Worm (Caenorhabditis elegans) whole organism, L3 larva: ENCODE data around the gene R155.3.

ENCODE experiments used
- R02D3.7 ChIP-seq: fragments of 150-350 bp; optimal IDR thresholded peaks from 2 replicates; lab custom pipeline; 2014; ENCODE audit warnings: missing biosample characterization, missing genetic modification characterization
- ceh-9 ChIP-seq: sonication (generic microtip); optimal IDR thresholded peaks from 2 replicates; lab custom pipeline; 2018; ENCODE audit warnings: missing biosample characterization, missing genetic modification characterization
- egl-27 ChIP-seq: sonication (generic microtip); optimal IDR thresholded peaks from 4 replicates; lab custom pipeline; 2017; ENCODE audit warnings: missing biosample characterization, missing genetic modification reagents, missing genetic modification characterization
- fos-1 ChIP-seq: fragments of 150-350 bp; optimal IDR thresholded peaks from 2 replicates; lab custom pipeline; 2014; ENCODE audit warnings: missing biosample characterization, missing genetic modification characterization
- jun-1 ChIP-seq: fragments of 150-350 bp; optimal IDR thresholded peaks from 2 replicates; lab custom pipeline; 2014; ENCODE audit warnings: missing biosample characterization, missing genetic modification reagents, missing genetic modification characterization
- lin-39 ChIP-seq: fragments of 150-350 bp; optimal IDR thresholded peaks from 2 replicates; lab custom pipeline; 2018; ENCODE audit warnings: missing biosample characterization, missing genetic modification reagents, missing genetic modification characterization
- nhr-25 ChIP-seq: sonication (generic microtip); optimal IDR thresholded peaks from 2 replicates; lab custom pipeline; 2017; ENCODE audit warnings: missing biosample characterization, missing genetic modification characterization
- pqm-1 ChIP-seq: fragments of 150-350 bp; optimal IDR thresholded peaks from 2 replicates; lab custom pipeline; 2017; ENCODE audit warnings: missing biosample characterization, missing genetic modification characterization, inconsistent platforms
- snpc-4 ChIP-seq: fragments of 150-350 bp; optimal IDR thresholded peaks from 2 replicates; lab custom pipeline; 2014; ENCODE audit warnings: missing biosample characterization, missing genetic modification characterization

- TF ChIP-seq ceh-9 (no peak), jun-1 (tag; lab: Kevin White, UChicago) (no peak), pqm-1 (tag; lab: Kevin White, UChicago) (no peak), snpc-4 (no peak), fos-1 (no peak), lin-39 (tag; lab: Kevin White, UChicago) (peak; percentile 17), egl-27 (tag; lab: Kevin White, UChicago) (no peak), R02D3.7 (no peak), nhr-25 (tag; lab: Kevin White, UChicago) (no peak)
These were observed 33.1 kb downstream of the R155.3 start, which contains the start of gene F53A3.1 for ce11 chrIII:1943488-1943887.
